Worm (Caenorhabditis elegans): ENCODE results near the gene C10A4.9.

C10A4.9 gene

ce11 chrX:7460516-7460915 lies 39.8 kb downstream of the C10A4.9 start:
- TF ChIP-seq W03F9.2 (tag; optimal IDR thresholded peaks at IDR 0.05) (no peak), dao-5 (tag; optimal IDR thresholded peaks at IDR 0.05) (no peak), him-1 (tag; optimal IDR thresholded peaks at IDR 0.05) (no peak)

ce11 chrX:7463637-7464036 lies 43.0 kb downstream of the C10A4.9 start, which contains the start of gene sox-2:
TSS of gene sox-2 (minus strand) at chrX:7463736.
- TF ChIP-seq him-1 (tag; optimal IDR thresholded peaks at IDR 0.05): no peak
- TF ChIP-seq dao-5 (tag; optimal IDR thresholded peaks at IDR 0.05): no peak
- TF ChIP-seq W03F9.2 (tag; optimal IDR thresholded peaks at IDR 0.05): no peak

- TF ChIP-seq W03F9.2 (tag; optimal IDR thresholded peaks at IDR 0.05): no peak
- TF ChIP-seq him-1 (tag; optimal IDR thresholded peaks at IDR 0.05): no peak
These were observed 43.7 kb downstream of the C10A4.9 start for ce11 chrX:7464389-7464788.

- TF ChIP-seq W03F9.2 (tag; optimal IDR thresholded peaks at IDR 0.05): no peak
These were observed 46.0 kb downstream of the C10A4.9 start for ce11 chrX:7466682-7467081.

- TF ChIP-seq him-1 (tag; optimal IDR thresholded peaks at IDR 0.05): no peak
- no peak for TF ChIP-seq dao-5 (tag; optimal IDR thresholded peaks at IDR 0.05)
- no peak for TF ChIP-seq W03F9.2 (tag; optimal IDR thresholded peaks at IDR 0.05)
These were observed 49.2 kb downstream of the C10A4.9 start for ce11 chrX:7469907-7470306.
